Worm (Caenorhabditis elegans): ENCODE measurements around the gene irld-6.

- TF ChIP-seq him-1 (tag; optimal IDR thresholded peaks at IDR 0.05) (no peak), W03F9.2 (tag; optimal IDR thresholded peaks at IDR 0.05) (no peak)
Measured at ce11 chrV:10804374-10804773, 47.8 kb upstream of the irld-6 start, which contains the start of gene secs-1.
